Fruit fly (Drosophila melanogaster): ENCODE data around the gene CG12224.

DNA sequence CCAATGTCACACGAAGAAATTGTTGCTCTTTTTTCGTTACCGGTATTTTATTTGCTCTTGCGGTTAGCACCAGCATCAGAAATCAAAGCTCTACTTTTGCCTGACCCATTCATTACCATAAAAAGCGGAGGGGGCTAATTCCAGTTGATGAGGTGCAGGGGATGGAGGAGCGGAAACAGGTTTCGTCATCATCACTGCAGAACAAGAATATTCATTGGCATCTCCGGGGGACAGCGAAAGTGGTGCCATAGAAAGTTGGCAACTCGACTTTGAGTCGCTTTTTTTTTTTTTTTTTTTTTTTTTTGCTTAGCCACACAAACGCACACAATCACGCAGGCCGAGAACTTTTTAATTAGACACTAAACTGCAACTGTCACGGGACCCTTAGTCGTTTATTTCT lies 40.7 kb downstream of the CG12224 start:
- no peak for TF ChIP-seq Dfd (GFP tag; optimal IDR thresholded peaks at IDR 0.05)
- no peak for TF ChIP-seq brk (GFP tag; optimal IDR thresholded peaks at IDR 0.05)
- no peak for TF ChIP-seq Myc (optimal IDR thresholded peaks at IDR 0.05)
- no peak for TF ChIP-seq psq (GFP tag; optimal IDR thresholded peaks at IDR 0.05)
- TF ChIP-seq tai (GFP tag; optimal IDR thresholded peaks at IDR 0.05) = no peak
- TF ChIP-seq CG9705 (GFP tag; optimal IDR thresholded peaks at IDR 0.05) = no peak
- no peak for TF ChIP-seq h (GFP tag; optimal IDR thresholded peaks at IDR 0.05)
- no peak for TF ChIP-seq OdsH (GFP tag; optimal IDR thresholded peaks at IDR 0.05)
- no peak for TF ChIP-seq Hr83 (GFP tag; optimal IDR thresholded peaks at IDR 0.05; ENCODE audit: poor library complexity, severe bottlenecking)
- no peak for TF ChIP-seq dl (GFP tag; optimal IDR thresholded peaks at IDR 0.05; ENCODE audit: insufficient read depth in 1 of 2, partially characterized antibody in 2 of 2)
- TF ChIP-seq usp (GFP tag; optimal IDR thresholded peaks at IDR 0.05) = no peak
- no peak for TF ChIP-seq Rel (GFP tag; optimal IDR thresholded peaks at IDR 0.05)
- no peak for TF ChIP-seq Rel (tag; optimal IDR thresholded peaks at IDR 0.05)
- TF ChIP-seq sv (GFP tag; optimal IDR thresholded peaks at IDR 0.05) = no peak
- no peak for TF ChIP-seq dsf (GFP tag; optimal IDR thresholded peaks at IDR 0.05; ENCODE audit: borderline replicate concordance)

All from whole organism, wandering third instar larva.